Worm (Caenorhabditis elegans) whole organism, L4/young adult: ENCODE data around the gene mccc-1.

Experiments used
- W03F9.2 ChIP-seq: fragments of 150-350 bp; optimal IDR thresholded peaks from 2 replicates; lab custom pipeline; 2014; ENCODE audit warnings: missing biosample characterization, missing genetic modification characterization
- dao-5 ChIP-seq: sonication (generic microtip); optimal IDR thresholded peaks from 2 replicates; lab custom pipeline; 2016; ENCODE audit warnings: missing genotype, missing genetic modification characterization, moderate library complexity, missing compliant biosample characterization
- him-1 ChIP-seq: sonication (generic microtip); optimal IDR thresholded peaks from 2 replicates; lab custom pipeline; 2016; ENCODE audit warnings: missing genotype, missing genetic modification reagents, missing genetic modification characterization, missing compliant biosample characterization

mccc-1 gene

DNA sequence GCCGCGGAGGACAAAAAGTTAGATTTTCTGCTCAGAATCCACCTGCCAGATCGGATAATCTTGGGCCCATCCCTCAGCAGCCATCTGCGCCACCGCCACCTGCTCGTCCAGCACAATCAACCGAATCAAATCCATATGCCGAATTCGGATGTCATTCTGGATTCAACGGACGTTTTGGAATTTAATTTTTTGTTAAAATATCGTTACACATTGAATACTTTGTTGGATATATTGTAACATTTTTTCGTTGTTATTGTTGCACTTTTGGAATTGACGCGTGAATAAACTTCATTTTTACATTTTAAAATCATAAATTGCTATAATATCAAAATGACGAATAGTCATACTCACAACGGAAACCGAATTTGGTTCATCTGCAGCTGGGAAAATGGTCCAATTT is 49.2 kb downstream of the mccc-1 start, which contains the start of gene spe-29:
Gene spe-29, plus strand, starts transcription at position 301 of the 400 bp plus-strand sequence.
- TF ChIP-seq him-1 (tag; lab: Kevin White, UChicago) (no peak), W03F9.2 (tag; lab: Kevin White, UChicago) (no peak), dao-5 (tag; lab: Kevin White, UChicago) (no peak)
